Worm (Caenorhabditis elegans) whole organism, L2 larva: Measurements from ENCODE around the gene F53B2.8.

Experiments used
- ZK546.5 ChIP-seq: sonication (generic microtip); optimal IDR thresholded peaks from 2 replicates; lab custom pipeline; 2017; ENCODE audit warnings: missing biosample characterization, missing genetic modification characterization
- dmd-4 ChIP-seq: sonication (generic microtip); optimal IDR thresholded peaks from 2 replicates; lab custom pipeline; 2017; ENCODE audit warnings: missing biosample characterization, missing genetic modification characterization
- egl-27 ChIP-seq: sonication (generic microtip); optimal IDR thresholded peaks from 3 replicates; lab custom pipeline; 2017; ENCODE audit warnings: missing biosample characterization, missing genetic modification reagents, missing genetic modification characterization
- gmeb-1 ChIP-seq: fragments of 150-350 bp; optimal IDR thresholded peaks from 2 replicates; lab custom pipeline; 2014; ENCODE audit warnings: missing biosample characterization, missing genetic modification characterization
- mdl-1 ChIP-seq, 2 experiments: fragments of 150-350 bp in 1 of 2; sonication (generic microtip) in 1 of 2; optimal IDR thresholded peaks; 2 replicates each; lab custom pipeline; 2017; ENCODE audit warnings: missing biosample characterization in 2 of 2, missing genetic modification characterization in 2 of 2
- nhr-11 ChIP-seq: fragments of 150-350 bp; optimal IDR thresholded peaks from 2 replicates; lab custom pipeline; 2014; ENCODE audit warnings: missing biosample characterization, missing genetic modification characterization
- nhr-129 ChIP-seq: fragments of 150-350 bp; optimal IDR thresholded peaks from 2 replicates; lab custom pipeline; 2014; ENCODE audit warnings: missing biosample characterization, missing genetic modification characterization
- nhr-77 ChIP-seq: fragments of 150-350 bp; optimal IDR thresholded peaks from 2 replicates; lab custom pipeline; 2014; ENCODE audit warnings: missing biosample characterization, missing genetic modification characterization
- skn-1 ChIP-seq: sonication (generic microtip); optimal IDR thresholded peaks from 2 replicates; lab custom pipeline; 2017; ENCODE audit warnings: missing biosample characterization, missing genetic modification characterization
- ztf-11 ChIP-seq: sonication (generic microtip); optimal IDR thresholded peaks from 2 replicates; lab custom pipeline; 2017; ENCODE audit warnings: missing biosample characterization, missing genetic modification characterization

DNA sequence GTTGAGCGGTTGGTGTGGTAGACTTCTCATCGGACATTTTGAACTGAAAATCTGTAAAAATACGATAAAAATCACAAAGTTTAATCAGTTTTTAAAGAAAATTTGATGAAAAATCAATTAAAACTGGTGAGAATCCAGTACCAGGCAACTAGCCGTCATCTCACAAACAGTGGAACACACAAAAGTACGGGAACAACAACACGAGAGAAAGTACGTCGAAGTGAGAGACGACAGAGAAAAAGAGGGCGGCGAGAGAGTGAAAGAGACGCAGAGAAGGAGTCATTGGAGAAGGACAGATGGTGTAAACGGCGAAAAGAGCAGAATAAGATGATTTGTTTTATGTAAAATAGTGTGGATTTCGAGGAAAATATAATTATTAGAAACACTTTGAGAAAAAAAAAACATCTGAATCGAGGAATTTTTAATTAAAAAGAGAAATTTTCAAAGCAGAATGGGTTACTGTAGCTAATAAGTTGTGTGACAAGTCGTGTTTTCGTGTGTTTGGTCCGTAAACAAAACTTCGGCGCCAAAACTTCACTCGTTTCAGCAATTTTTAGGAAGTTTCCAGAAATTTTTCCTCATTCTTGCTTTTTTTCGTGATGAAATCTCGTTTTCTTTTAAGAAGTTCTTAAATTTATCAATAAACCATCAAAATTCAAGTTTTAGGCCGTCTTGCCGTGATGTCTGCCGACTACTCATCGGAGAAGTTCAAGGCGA is 40.1 kb upstream of the F53B2.8 start, which contains the start of the genes hsb-1 and let-99:
- TF ChIP-seq skn-1 (tag; lab: Kevin White, UChicago) (no peak), mdl-1 (tag; optimal IDR thresholded peaks at IDR 0.05; lab: Kevin White, UChicago) (no peak), dmd-4 (tag; lab: Kevin White, UChicago) (no peak), ztf-11 (tag; lab: Kevin White, UChicago) (no peak), ZK546.5 (tag; lab: Kevin White, UChicago) (no peak), nhr-129 (tag; lab: Kevin White, UChicago) (no peak), nhr-77 (tag; lab: Kevin White, UChicago) (no peak), gmeb-1 (tag; lab: Kevin White, UChicago) (no peak), egl-27 (tag; lab: Kevin White, UChicago) (no peak), nhr-11 (no peak)
